Fruit fly (Drosophila melanogaster) whole organism, pupa: ENCODE measurements around the gene PolD1.

Experiments
- CG10348 ChIP-seq: fragments of 200-800 bp; sonication (Bioruptor generic); IDR thresholded peaks from 2 replicates; pipeline ENCODE4 v1.3.6; 2022; ENCODE audit warnings: missing biosample characterization, missing genetic modification characterization
- CG12605 ChIP-seq: fragments of 200-800 bp; sonication (Bioruptor generic); IDR thresholded peaks from 2 replicates; pipeline ENCODE4 v1.3.6; 2022; ENCODE audit warnings: missing biosample characterization, missing genetic modification characterization
- CG13204 ChIP-seq: fragments of 200-800 bp; sonication (Bioruptor generic); optimal IDR thresholded peaks from 2 replicates; lab custom pipeline; 2018; ENCODE audit warnings: missing biosample characterization, mild to moderate bottlenecking, missing genetic modification characterization, moderate library complexity
- CG14655 ChIP-seq: fragments of 200-800 bp; sonication (Bioruptor generic); optimal IDR thresholded peaks from 3 replicates; lab custom pipeline; 2017; ENCODE audit warnings: mild to moderate bottlenecking, missing biosample characterization, missing genetic modification reagents, missing genetic modification characterization
- CG15710 ChIP-seq: fragments of 200-800 bp; sonication (Bioruptor generic); optimal IDR thresholded peaks from 2 replicates; lab custom pipeline; 2018; ENCODE audit warnings: missing biosample characterization, mild to moderate bottlenecking, missing genetic modification characterization, moderate library complexity
- CG17806 ChIP-seq: fragments of 200-800 bp; sonication (Bioruptor generic); optimal IDR thresholded peaks from 2 replicates; lab custom pipeline; 2018; ENCODE audit warnings: missing biosample characterization, mild to moderate bottlenecking, missing genetic modification characterization, moderate library complexity
- CG32121 ChIP-seq: fragments of 200-800 bp; sonication (Bioruptor generic); IDR thresholded peaks from 2 replicates; pipeline ENCODE4 v1.3.6; 2022; ENCODE audit warnings: missing biosample characterization, missing genetic modification characterization
- CG34367 ChIP-seq: fragments of 200-800 bp; sonication (Bioruptor generic); optimal IDR thresholded peaks from 2 replicates; lab custom pipeline; 2018; ENCODE audit warnings: missing biosample characterization, mild to moderate bottlenecking, missing genetic modification characterization
- CG4496 ChIP-seq: fragments of 200-800 bp; sonication (Bioruptor generic); IDR thresholded peaks from 3 replicates; pipeline ENCODE4 v1.3.6; 2022; ENCODE audit warnings: missing biosample characterization, missing genetic modification characterization
- CG8159 ChIP-seq: fragments of 200-800 bp; sonication (Bioruptor generic); optimal IDR thresholded peaks from 3 replicates; lab custom pipeline; 2018; ENCODE audit warnings: missing biosample characterization, mild to moderate bottlenecking, missing genetic modification characterization, moderate library complexity
- CG8301 ChIP-seq: fragments of 200-800 bp; sonication (Bioruptor generic); optimal IDR thresholded peaks from 2 replicates; lab custom pipeline; 2018; ENCODE audit warnings: missing biosample characterization, mild to moderate bottlenecking, missing genetic modification characterization
- CG9948 ChIP-seq: fragments of 200-800 bp; sonication (Bioruptor generic); optimal IDR thresholded peaks from 2 replicates; lab custom pipeline; 2018; ENCODE audit warnings: missing biosample characterization, mild to moderate bottlenecking, missing genetic modification characterization, moderate library complexity
- D1 ChIP-seq: fragments of 200-800 bp; sonication (Bioruptor generic); optimal IDR thresholded peaks from 2 replicates; lab custom pipeline; 2018; ENCODE audit warnings: missing biosample characterization, mild to moderate bottlenecking, missing genetic modification characterization, moderate library complexity
- EcR ChIP-seq: fragments of 200-800 bp; sonication (Bioruptor generic); optimal IDR thresholded peaks from 3 replicates; lab custom pipeline; 2019; ENCODE audit warnings: missing biosample characterization, missing genetic modification characterization, mild to moderate bottlenecking, moderate library complexity, missing genetic modification reagents
- Ets98B ChIP-seq: fragments of 200-800 bp; sonication (Bioruptor generic); IDR thresholded peaks from 2 replicates; pipeline ENCODE4 v1.3.6; 2022; ENCODE audit warnings: missing biosample characterization, missing genetic modification characterization
- Pif1A ChIP-seq: fragments of 200-800 bp; sonication (Bioruptor generic); optimal IDR thresholded peaks from 3 replicates; lab custom pipeline; 2016; ENCODE audit warnings: missing biosample characterization, missing genetic modification characterization
- Pif1B ChIP-seq: fragments of 200-800 bp; sonication (Bioruptor generic); optimal IDR thresholded peaks from 3 replicates; lab custom pipeline; 2016; ENCODE audit warnings: missing biosample characterization, missing genetic modification characterization
- Snoo ChIP-seq: fragments of 200-800 bp; sonication (Bioruptor generic); optimal IDR thresholded peaks from 3 replicates; lab custom pipeline; 2017; ENCODE audit warnings: missing biosample characterization, mild to moderate bottlenecking, missing genetic modification characterization, inconsistent platforms
- fd96Ca ChIP-seq: fragments of 200-800 bp; sonication (Bioruptor generic); IDR thresholded peaks from 3 replicates; pipeline ENCODE4 v1.3.6; 2022; ENCODE audit warnings: missing biosample characterization, missing genetic modification characterization
- gl ChIP-seq: fragments of 200-800 bp; sonication (Bioruptor generic); optimal IDR thresholded peaks from 2 replicates; lab custom pipeline; 2018; ENCODE audit warnings: missing biosample characterization, mild to moderate bottlenecking, missing genetic modification characterization
- rn ChIP-seq: fragments of 200-800 bp; sonication (Bioruptor generic); IDR thresholded peaks from 2 replicates; pipeline ENCODE4 v1.3.6; 2022; ENCODE audit warnings: missing biosample characterization, missing genetic modification characterization

Gene PolD1

DNA sequence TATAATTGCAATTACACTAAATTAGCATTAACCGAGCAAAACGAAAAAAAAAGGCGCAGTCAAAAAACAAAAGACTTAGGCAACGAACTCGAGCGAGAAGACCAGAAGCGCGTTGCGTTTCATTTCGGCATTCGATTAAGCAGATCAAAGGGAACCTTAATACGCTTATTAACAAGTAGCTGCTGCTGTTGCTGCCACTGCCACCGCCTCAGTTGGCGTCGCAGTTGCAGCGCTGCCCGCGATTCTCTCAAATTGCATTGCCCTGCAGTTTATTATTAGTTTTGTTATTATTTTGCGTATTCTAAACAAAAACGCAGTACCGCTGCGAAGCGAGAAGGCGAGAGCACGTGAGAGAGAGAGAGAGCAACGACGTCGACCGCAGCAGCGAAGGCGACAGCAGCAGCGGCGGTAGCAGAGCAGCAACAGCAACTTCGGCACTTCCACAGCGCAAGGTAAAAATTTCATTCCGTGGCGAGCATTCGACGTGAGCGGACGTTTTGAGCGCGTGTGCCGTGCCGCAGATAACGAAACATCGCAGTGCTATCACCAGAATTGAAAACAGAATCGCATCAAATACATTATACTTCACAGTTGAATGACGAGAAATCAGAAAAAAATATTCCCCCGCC, 35.5 kb upstream of the PolD1 start, which contains the start of gene Notum:
Notum (plus strand) TSS at position 461 of the 629 bp plus-strand sequence.
- TF ChIP-seq CG13204 (GFP tag; lab: Kevin White, UChicago): peak; percentile 76
- TF ChIP-seq Ets98B (GFP tag; lab: Robert Waterston, UW): peak; percentile 19; the same call in 1 of the 2 replicates
- no peak for TF ChIP-seq CG15710 (tag; lab: Kevin White, UChicago)

DNA sequence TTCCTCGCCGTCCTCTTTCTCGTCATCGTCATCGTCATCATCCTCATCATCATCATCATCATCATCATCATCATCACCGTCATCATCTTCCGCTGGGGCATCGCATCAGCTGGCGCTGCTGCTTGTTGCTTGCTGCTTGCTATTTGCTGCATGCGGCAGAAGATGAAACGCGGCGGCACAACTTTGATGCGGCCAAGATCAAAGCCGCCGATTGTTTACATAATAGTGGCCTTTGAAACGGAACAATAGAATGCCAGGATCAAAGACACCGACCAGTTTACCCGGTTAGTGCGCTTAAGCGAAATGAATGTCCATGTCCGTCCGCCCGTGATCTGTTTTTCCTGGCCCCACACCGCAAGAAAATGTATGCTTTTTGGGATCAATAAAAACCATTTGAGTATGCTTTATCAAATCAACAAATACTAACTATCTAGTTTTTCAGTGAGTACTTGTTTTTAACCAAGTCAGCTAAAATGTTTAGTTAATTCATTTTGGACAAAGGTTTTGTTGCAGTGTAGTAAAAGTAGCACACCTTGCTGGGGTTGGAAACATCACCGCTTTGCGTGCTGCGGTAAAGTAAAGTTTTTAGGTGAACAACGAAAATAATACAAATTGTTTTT, 33.6 kb upstream of the PolD1 start:
- TF ChIP-seq CG14655 (GFP tag; lab: Kevin White, UChicago) (peak; percentile 66), CG4496 (peak; percentile 51; the same call in 1 of the 3 replicates), Pif1B (peak; percentile 40), Pif1A (GFP tag; lab: Kevin White, UChicago) (peak; percentile 61), CG8159 (peak; percentile 58), fd96Ca (GFP tag; lab: Robert Waterston, UW) (peak; percentile 60; the same call in 2 of the 3 replicates), CG13204 (GFP tag; lab: Kevin White, UChicago) (no peak), Ets98B (GFP tag; lab: Robert Waterston, UW) (peak; percentile 40; the same call in 1 of the 2 replicates), CG15710 (tag; lab: Kevin White, UChicago) (peak; percentile 44), gl (tag; lab: Kevin White, UChicago) (no peak), CG9948 (tag; lab: Kevin White, UChicago) (peak; percentile 43), rn (GFP tag; lab: Robert Waterston, UW) (no peak), CG34367 (tag; lab: Kevin White, UChicago) (peak; percentile 31), CG12605 (GFP tag; lab: Robert Waterston, UW) (no peak), CG8301 (tag; lab: Kevin White, UChicago) (peak; percentile 68), EcR (GFP tag; lab: Kevin White, UChicago) (no peak), Snoo (tag; lab: Kevin White, UChicago) (no peak), CG17806 (tag; lab: Kevin White, UChicago) (peak; percentile 55), D1 (tag; lab: Kevin White, UChicago) (no peak)

DNA sequence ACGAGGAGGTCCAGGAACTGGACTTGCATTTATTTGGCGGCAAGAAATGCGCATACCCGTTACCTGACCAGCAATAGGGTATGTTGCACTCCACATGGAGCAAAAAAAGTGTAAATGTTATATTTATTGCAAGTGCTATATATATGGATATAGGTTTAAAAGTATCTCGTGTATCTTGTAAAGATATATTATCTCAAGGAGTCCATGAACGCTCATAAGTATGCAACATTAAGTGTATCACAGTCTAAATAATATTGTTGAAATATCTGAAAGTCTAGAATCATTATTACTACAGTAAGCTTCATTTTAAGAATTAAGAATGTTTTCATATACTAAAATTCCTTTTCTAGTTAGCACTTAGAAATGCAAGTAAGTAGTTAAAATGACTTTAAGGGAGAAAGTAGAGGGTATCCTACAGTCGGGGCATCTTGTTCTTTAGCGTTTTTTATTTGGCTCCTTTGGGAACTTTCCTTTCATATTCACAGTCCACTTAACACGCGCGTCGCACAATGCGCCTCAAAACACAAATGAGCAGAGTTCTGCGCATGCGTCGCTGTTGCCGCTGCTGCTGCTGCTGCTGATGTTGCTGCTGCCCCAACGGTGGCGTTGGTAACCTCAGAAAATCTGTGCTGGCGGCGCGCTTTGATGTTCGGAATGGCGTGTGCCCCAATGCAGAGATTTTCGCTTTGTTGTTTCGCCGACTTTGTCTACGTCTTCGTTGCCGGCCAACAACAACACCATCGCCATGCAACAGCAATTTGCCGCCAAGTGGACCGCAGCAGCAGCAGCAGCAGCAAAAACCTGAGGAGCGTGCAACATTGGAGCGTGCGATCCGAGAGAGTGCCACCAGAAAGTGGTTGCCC, 31.8 kb upstream of the PolD1 start:
- TF ChIP-seq CG32121 (GFP tag; lab: Robert Waterston, UW) (no peak), CG12605 (GFP tag; lab: Robert Waterston, UW) (no peak), Snoo (tag; lab: Kevin White, UChicago) (peak; percentile 15), CG34367 (tag; lab: Kevin White, UChicago) (no peak), CG13204 (GFP tag; lab: Kevin White, UChicago) (no peak), gl (tag; lab: Kevin White, UChicago) (no peak), CG8301 (tag; lab: Kevin White, UChicago) (peak; percentile 59), CG17806 (tag; lab: Kevin White, UChicago) (peak; percentile 6), CG9948 (tag; lab: Kevin White, UChicago) (peak; percentile 45), CG8159 (peak; percentile 33), fd96Ca (GFP tag; lab: Robert Waterston, UW) (no peak), CG4496 (no peak), CG14655 (GFP tag; lab: Kevin White, UChicago) (peak; percentile 75)

dm6 chr3L:16018721-16019120, 31.1 kb upstream of the PolD1 start:
- no peak for TF ChIP-seq Pif1A (GFP tag; lab: Kevin White, UChicago)
- TF ChIP-seq CG4496: 0 out of 3 replicates have a peak, but pooled peaks have one; percentile 21
- peak; percentile 37 for TF ChIP-seq CG13204 (GFP tag; lab: Kevin White, UChicago)

DNA sequence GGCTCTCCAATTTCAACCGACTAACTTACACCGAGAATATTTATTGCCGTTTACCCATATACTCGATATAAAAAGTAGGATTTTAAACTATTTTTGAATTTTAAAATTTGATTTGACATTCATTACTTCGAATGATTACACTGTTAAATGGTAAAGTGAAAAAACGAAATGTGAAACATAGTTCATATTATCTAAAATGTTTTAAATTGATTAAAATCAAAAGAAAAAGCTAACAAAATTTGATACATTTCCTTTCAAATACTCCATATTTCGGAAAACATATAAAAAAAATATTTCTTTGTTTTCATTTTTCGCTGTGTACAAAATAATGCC, 30.6 kb upstream of the PolD1 start:
- TF ChIP-seq CG14655 (GFP tag; lab: Kevin White, UChicago): peak; percentile 31
- TF ChIP-seq CG8159: peak; percentile 42
- TF ChIP-seq CG9948 (tag; lab: Kevin White, UChicago): peak; percentile 8
- TF ChIP-seq CG12605 (GFP tag; lab: Robert Waterston, UW): no peak
- peak; percentile 30 for TF ChIP-seq CG8301 (tag; lab: Kevin White, UChicago)

DNA sequence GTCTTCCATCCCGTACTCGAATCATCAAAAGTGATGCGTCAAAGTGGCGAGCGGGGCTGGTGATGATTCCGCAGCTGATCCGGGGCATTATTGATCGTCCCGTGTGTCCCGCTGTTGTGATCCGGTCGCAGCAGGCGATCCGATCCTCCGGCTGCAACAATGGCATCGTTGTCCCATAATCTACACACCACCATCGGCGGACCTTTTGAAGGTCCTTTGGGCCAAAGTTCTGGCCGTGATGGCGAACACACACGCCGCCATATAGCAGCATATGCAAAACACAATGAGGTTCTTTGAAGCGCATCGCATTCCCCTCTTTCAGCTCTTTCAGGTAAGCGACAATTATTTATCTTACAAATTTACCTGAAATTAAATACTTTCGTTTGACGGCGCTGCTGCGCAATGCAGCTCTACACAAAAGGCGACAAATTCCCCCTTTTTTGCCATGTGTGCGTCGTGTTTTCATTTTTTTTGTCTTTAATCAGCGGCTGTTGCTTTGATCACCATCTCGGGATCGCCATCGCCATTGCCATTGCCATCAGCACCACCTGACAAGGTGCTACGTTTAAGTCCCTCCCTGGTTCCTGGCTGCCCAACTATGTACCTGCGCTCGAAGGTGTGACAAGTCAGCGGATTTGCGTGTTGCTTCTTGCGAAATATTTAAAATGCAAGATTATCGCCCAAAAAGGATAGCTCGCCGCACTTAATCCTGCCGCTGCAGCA, 30.1 kb upstream of the PolD1 start:
- TF ChIP-seq D1 (tag; lab: Kevin White, UChicago) (no peak), CG12605 (GFP tag; lab: Robert Waterston, UW) (no peak), CG34367 (tag; lab: Kevin White, UChicago) (no peak), gl (tag; lab: Kevin White, UChicago) (no peak), Snoo (tag; lab: Kevin White, UChicago) (no peak), CG17806 (tag; lab: Kevin White, UChicago) (no peak), rn (GFP tag; lab: Robert Waterston, UW) (no peak), CG13204 (GFP tag; lab: Kevin White, UChicago) (no peak), CG14655 (GFP tag; lab: Kevin White, UChicago) (no peak), CG10348 (no peak), CG4496 (no peak), CG9948 (tag; lab: Kevin White, UChicago) (no peak), Ets98B (GFP tag; lab: Robert Waterston, UW) (no peak), Pif1B (no peak), CG15710 (tag; lab: Kevin White, UChicago) (no peak)
